Fruit fly (Drosophila melanogaster) whole organism, embryonic: ENCODE data around the gene natalisin.
A peak's percentile ranks its signal among the peaks of the same experiment; 100 is the strongest.

Source experiments
- BtbVII ChIP-seq: fragments of 200-800 bp; sonication (Bioruptor generic); optimal IDR thresholded peaks from 3 replicates; lab custom pipeline; 2017; ENCODE audit warnings: missing biosample characterization, mild to moderate bottlenecking, missing genetic modification characterization
- CG10209 ChIP-seq: fragments of 200-800 bp; sonication (Bioruptor generic); optimal IDR thresholded peaks from 3 replicates; lab custom pipeline; 2017; ENCODE audit warnings: missing biosample characterization, mild to moderate bottlenecking, missing genetic modification characterization, missing genetic modification reagents
- CG1024 ChIP-seq: fragments of 200-800 bp; sonication (Bioruptor generic); IDR thresholded peaks from 2 replicates; pipeline ENCODE4 v1.3.6; 2022; ENCODE audit warnings: missing biosample characterization, missing genetic modification characterization
- CG11398 ChIP-seq: fragments of 200-800 bp; sonication (Bioruptor generic); optimal IDR thresholded peaks from 2 replicates; lab custom pipeline; 2016; ENCODE audit warnings: missing biosample characterization, missing genetic modification characterization
- CG15696 ChIP-seq: fragments of 200-800 bp; sonication (Bioruptor generic); optimal IDR thresholded peaks from 2 replicates; lab custom pipeline; 2019; ENCODE audit warnings: missing biosample characterization, mild to moderate bottlenecking, missing genetic modification characterization, moderate library complexity
- CG17359 ChIP-seq: fragments of 200-800 bp; sonication (Bioruptor generic); optimal IDR thresholded peaks from 3 replicates; lab custom pipeline; 2018; ENCODE audit warnings: missing biosample characterization, mild to moderate bottlenecking, missing genetic modification characterization, moderate library complexity
- CG1832 ChIP-seq: fragments of 200-800 bp; sonication (Bioruptor generic); optimal IDR thresholded peaks from 2 replicates; lab custom pipeline; 2017; ENCODE audit warnings: missing biosample characterization, mild to moderate bottlenecking, missing genetic modification characterization, inconsistent platforms
- CG18476 ChIP-seq: fragments of 200-800 bp; sonication (Bioruptor generic); optimal IDR thresholded peaks from 2 replicates; lab custom pipeline; 2016; ENCODE audit warnings: missing biosample characterization, mild to moderate bottlenecking, missing genetic modification characterization
- CG18599 ChIP-seq: fragments of 200-800 bp; sonication (Bioruptor generic); optimal IDR thresholded peaks from 3 replicates; lab custom pipeline; 2017; ENCODE audit warnings: missing biosample characterization, missing genetic modification characterization, mild to moderate bottlenecking, moderate library complexity, missing genetic modification reagents
- CG18764 ChIP-seq: fragments of 200-800 bp; sonication (Bioruptor generic); optimal IDR thresholded peaks from 3 replicates; lab custom pipeline; 2016; ENCODE audit warnings: missing biosample characterization, missing genetic modification characterization
- CG2199 ChIP-seq: fragments of 200-800 bp; sonication (Bioruptor generic); IDR thresholded peaks from 3 replicates; pipeline ENCODE4 v1.3.6; 2022; ENCODE audit warnings: missing biosample characterization, missing genetic modification characterization
- CG30431 ChIP-seq: fragments of 200-800 bp; sonication (Bioruptor generic); optimal IDR thresholded peaks from 2 replicates; lab custom pipeline; 2017; ENCODE audit warnings: missing biosample characterization, missing genetic modification characterization
- CG33557 ChIP-seq: fragments of 200-800 bp; sonication (Bioruptor generic); optimal IDR thresholded peaks from 2 replicates; lab custom pipeline; 2019; ENCODE audit warnings: missing biosample characterization, mild to moderate bottlenecking, missing genetic modification characterization, moderate library complexity
- CG3407 ChIP-seq: fragments of 200-800 bp; sonication (Bioruptor generic); optimal IDR thresholded peaks from 2 replicates; lab custom pipeline; 2018; ENCODE audit warnings: missing biosample characterization, mild to moderate bottlenecking, missing genetic modification characterization
- CG34224 ChIP-seq: fragments of 200-800 bp; sonication (Bioruptor generic); IDR thresholded peaks from 3 replicates; pipeline ENCODE4 v1.3.6; 2022; ENCODE audit warnings: missing biosample characterization, missing genetic modification characterization; ENCODE audit not compliant: partially characterized antibody
- CG42726 ChIP-seq: fragments of 200-800 bp; sonication (Bioruptor generic); IDR thresholded peaks from 2 replicates; pipeline ENCODE4 v1.3.6; 2022; ENCODE audit warnings: missing biosample characterization, missing genetic modification characterization; ENCODE audit not compliant: partially characterized antibody
- CG7987 ChIP-seq: fragments of 200-800 bp; sonication (Bioruptor generic); optimal IDR thresholded peaks from 2 replicates; lab custom pipeline; 2018; ENCODE audit warnings: missing biosample characterization, mild to moderate bottlenecking, missing genetic modification characterization, moderate library complexity
- CG8765 ChIP-seq: fragments of 200-800 bp; sonication (Bioruptor generic); IDR thresholded peaks from 2 replicates; pipeline ENCODE4 v1.3.6; 2022; ENCODE audit warnings: missing biosample characterization, missing genetic modification characterization
- Hmx ChIP-seq: fragments of 200-800 bp; sonication (Bioruptor generic); optimal IDR thresholded peaks from 2 replicates; lab custom pipeline; 2016; ENCODE audit warnings: missing biosample characterization, missing genetic modification characterization
- MTF-1 ChIP-seq: fragments of 200-800 bp; sonication (Bioruptor generic); optimal IDR thresholded peaks from 2 replicates; lab custom pipeline; 2018; ENCODE audit warnings: missing biosample characterization, mild to moderate bottlenecking, missing genetic modification characterization, borderline replicate concordance
- Max ChIP-seq: fragments of 200-800 bp; sonication (Bioruptor generic); optimal IDR thresholded peaks from 2 replicates; lab custom pipeline; 2016; ENCODE audit warnings: missing biosample characterization, mild to moderate bottlenecking, missing genetic modification characterization
- Nf-YC ChIP-seq: fragments of 200-800 bp; optimal IDR thresholded peaks from 3 replicates; lab custom pipeline; 2019; ENCODE audit warnings: missing biosample characterization, mild to moderate bottlenecking, missing genetic modification characterization, moderate library complexity
- Oaz ChIP-seq: fragments of 200-800 bp; sonication (Bioruptor generic); IDR thresholded peaks from 2 replicates; pipeline ENCODE4 v1.3.6; 2022; ENCODE audit warnings: missing biosample characterization, missing genetic modification characterization
- Xrp1 ChIP-seq: fragments of 200-800 bp; sonication (Bioruptor generic); IDR thresholded peaks from 2 replicates; pipeline ENCODE4 v1.3.6; 2022; ENCODE audit warnings: missing biosample characterization, missing genetic modification characterization
- bigmax ChIP-seq: fragments of 200-800 bp; sonication (Bioruptor generic); optimal IDR thresholded peaks from 2 replicates; lab custom pipeline; 2018; ENCODE audit warnings: missing biosample characterization, mild to moderate bottlenecking, missing genetic modification characterization
- chinmo ChIP-seq: fragments of 200-800 bp; sonication (Bioruptor generic); IDR thresholded peaks from 4 replicates; pipeline ENCODE4 v1.3.6; 2022; ENCODE audit warnings: missing biosample characterization, missing genetic modification characterization; ENCODE audit not compliant: partially characterized antibody
- disco-r ChIP-seq: fragments of 200-800 bp; sonication (Bioruptor generic); optimal IDR thresholded peaks from 2 replicates; lab custom pipeline; 2016; ENCODE audit warnings: missing biosample characterization, missing genetic modification characterization
- dmrt11E ChIP-seq: fragments of 200-800 bp; sonication (Bioruptor generic); optimal IDR thresholded peaks from 3 replicates; lab custom pipeline; 2018; ENCODE audit warnings: missing biosample characterization, mild to moderate bottlenecking, missing genetic modification characterization, moderate library complexity
- gem ChIP-seq: fragments of 200-800 bp; sonication (Bioruptor generic); optimal IDR thresholded peaks from 2 replicates; lab custom pipeline; 2019; ENCODE audit warnings: missing biosample characterization, mild to moderate bottlenecking, missing genetic modification characterization, moderate library complexity
- grn ChIP-seq: fragments of 200-800 bp; sonication (Bioruptor generic); optimal IDR thresholded peaks from 3 replicates; lab custom pipeline; 2017; ENCODE audit warnings: missing biosample characterization, missing genetic modification characterization
- kni ChIP-seq: fragments of 200-800 bp; sonication (Bioruptor generic); optimal IDR thresholded peaks from 3 replicates; lab custom pipeline; 2017; ENCODE audit warnings: mild to moderate bottlenecking, missing biosample characterization, missing genetic modification reagents, missing genetic modification characterization
- lilli ChIP-seq: fragments of 200-800 bp; sonication (Bioruptor generic); optimal IDR thresholded peaks from 3 replicates; lab custom pipeline; 2016; ENCODE audit warnings: missing biosample characterization, missing genetic modification characterization
- lola ChIP-seq, 3 experiments: fragments of >200 bp in 2 of 3; fragments of 200-800 bp in 1 of 3; sonication (Bioruptor generic) in 1 of 3; optimal IDR thresholded peaks; 2 replicates each; lab custom pipeline; 2017 to 2019; ENCODE audit warnings: missing biosample characterization in 3 of 3, missing genetic modification characterization in 3 of 3, mild to moderate bottlenecking in 1 of 3, moderate library complexity in 1 of 3
- mam ChIP-seq: fragments of 200-800 bp; sonication (Bioruptor generic); optimal IDR thresholded peaks from 3 replicates; lab custom pipeline; 2016; ENCODE audit warnings: missing biosample characterization, missing genetic modification characterization
- nmo ChIP-seq: fragments of 200-800 bp; sonication (Bioruptor generic); optimal IDR thresholded peaks from 2 replicates; lab custom pipeline; 2018; ENCODE audit warnings: missing biosample characterization, mild to moderate bottlenecking, missing genetic modification characterization, moderate library complexity
- phol ChIP-seq: fragments of 200-800 bp; sonication (Bioruptor generic); optimal IDR thresholded peaks from 3 replicates; lab custom pipeline; 2018; ENCODE audit warnings: missing biosample characterization, mild to moderate bottlenecking, missing genetic modification characterization, moderate library complexity
- ranshi ChIP-seq: fragments of 200-800 bp; sonication (Bioruptor generic); IDR thresholded peaks from 2 replicates; pipeline ENCODE4 v1.3.6; 2022; ENCODE audit warnings: missing biosample characterization, missing genetic modification characterization
- ro ChIP-seq: fragments of 200-800 bp; sonication (Bioruptor generic); IDR thresholded peaks from 2 replicates; pipeline ENCODE4 v1.3.6; 2022; ENCODE audit warnings: missing biosample characterization, missing genetic modification characterization
- sens ChIP-seq: fragments of 200-800 bp; sonication (Bioruptor generic); peaks from one replicate; lab custom pipeline; 2016; ENCODE audit warnings: missing biosample characterization, missing genetic modification characterization
- twi ChIP-seq: fragments of 200-800 bp; optimal IDR thresholded peaks from 2 replicates; lab custom pipeline; 2019; ENCODE audit warnings: missing biosample characterization, mild to moderate bottlenecking, missing genetic modification characterization, moderate library complexity
- zf30C ChIP-seq: fragments of 200-800 bp; sonication (Bioruptor generic); optimal IDR thresholded peaks from 3 replicates; lab custom pipeline; 2018; ENCODE audit warnings: missing biosample characterization, mild to moderate bottlenecking, missing genetic modification characterization

natalisin gene

dm6 chr3R:14456214-14456862, 37.9 kb downstream of the natalisin start (continued):
- TF ChIP-seq gem (tag; lab: Kevin White, UChicago) (peak; percentile 46), zf30C (peak; percentile 42), CG7987 (GFP tag; lab: Kevin White, UChicago) (no peak), CG42726 (GFP tag; lab: Robert Waterston, UW) (no peak), CG33557 (GFP tag; lab: Kevin White, UChicago) (no peak), CG18764 (no peak), CG18476 (GFP tag; lab: Kevin White, UChicago) (no peak), CG1832 (GFP tag; lab: Kevin White, UChicago) (peak; percentile 21), Xrp1 (0 out of 2 replicates have a peak, but pooled peaks have one; percentile 42), mam (no peak), lola (GFP tag; optimal IDR thresholded peaks at IDR 0.05; lab: Kevin White, UChicago) (peak in 1 of 3 experiments; percentile 25), Nf-YC (no peak), CG3407 (GFP tag; lab: Kevin White, UChicago) (no peak), MTF-1 (no peak), BtbVII (GFP tag; lab: Kevin White, UChicago) (no peak), CG30431 (GFP tag; lab: Kevin White, UChicago) (no peak), dmrt11E (tag; lab: Kevin White, UChicago) (peak; percentile 17), disco-r (GFP tag; lab: Kevin White, UChicago) (no peak), Max (no peak), nmo (GFP tag; lab: Kevin White, UChicago) (peak; percentile 5), CG18599 (no peak), Hmx (GFP tag; lab: Kevin White, UChicago) (no peak), bigmax (GFP tag; lab: Kevin White, UChicago) (no peak), CG11398 (no peak), phol (tag; lab: Kevin White, UChicago) (peak; percentile 4), CG8765 (GFP tag; lab: Robert Waterston, UW) (no peak), sens (peak; percentile 66), Oaz (GFP tag; lab: Robert Waterston, UW) (no peak), CG17359 (tag; lab: Kevin White, UChicago) (no peak)
- TF ChIP-seq, all 482 proteins: peak for 21

- TF ChIP-seq lilli (GFP tag; lab: Kevin White, UChicago), result no peak
- TF ChIP-seq kni (GFP tag; lab: Kevin White, UChicago), result peak; percentile 2
- TF ChIP-seq CG2199 (GFP tag; lab: Robert Waterston, UW), result peak; percentile 14; the same call in 1 of the 3 replicates
- no peak for TF ChIP-seq ro (GFP tag; lab: Robert Waterston, UW)
- peak; percentile 97 for TF ChIP-seq twi (tag; lab: Kevin White, UChicago)
- TF ChIP-seq CG34224, result no peak
- peak; percentile 60 for TF ChIP-seq zf30C
- TF ChIP-seq CG1024 (GFP tag; lab: Robert Waterston, UW), result no peak
- 0 out of 2 replicates have a peak, but pooled peaks have one; percentile 28 for TF ChIP-seq ranshi (GFP tag; lab: Robert Waterston, UW)
- peak; percentile 93 for TF ChIP-seq CG10209 (GFP tag; lab: Kevin White, UChicago)
- 0 out of 4 replicates have a peak, but pooled peaks have one; percentile 38 for TF ChIP-seq chinmo (GFP tag; lab: Robert Waterston, UW)
- no peak for TF ChIP-seq CG15696
- TF ChIP-seq grn, result peak; percentile 21
These were observed 38.6 kb downstream of the natalisin start for dm6 chr3R:14456995-14457394.
